Fruit fly (Drosophila melanogaster) whole organism, prepupa: Measurements from ENCODE around the gene CG2246.

Experiments used
- Blimp-1 ChIP-seq: fragments of 200-800 bp; sonication (Bioruptor generic); optimal IDR thresholded peaks from 3 replicates; lab custom pipeline; 2017; ENCODE audit warnings: missing biosample characterization, missing genetic modification characterization, mild to moderate bottlenecking, moderate library complexity, missing genetic modification reagents
- CG10631 ChIP-seq: fragments of 200-800 bp; sonication (Bioruptor generic); optimal IDR thresholded peaks from 2 replicates; lab custom pipeline; 2016; ENCODE audit warnings: missing biosample characterization, missing genetic modification characterization
- CG11294 ChIP-seq: fragments of 200-800 bp; sonication (Bioruptor generic); IDR thresholded peaks from 2 replicates; pipeline ENCODE4 v1.3.6; 2022; ENCODE audit warnings: missing biosample characterization, missing genetic modification characterization
- CG11762 ChIP-seq: fragments of 200-800 bp; sonication (Bioruptor generic); optimal IDR thresholded peaks from 3 replicates; lab custom pipeline; 2016; ENCODE audit warnings: missing biosample characterization, missing genetic modification characterization; ENCODE audit not compliant: insufficient read depth
- CG11902 ChIP-seq: fragments of 200-800 bp; sonication (Bioruptor generic); optimal IDR thresholded peaks from 3 replicates; lab custom pipeline; 2016; ENCODE audit warnings: missing biosample characterization, missing genetic modification characterization
- CG1621 ChIP-seq: fragments of 200-800 bp; sonication (Bioruptor generic); optimal IDR thresholded peaks from 3 replicates; lab custom pipeline; 2018; ENCODE audit warnings: missing biosample characterization, mild to moderate bottlenecking, missing genetic modification characterization
- CG16779 ChIP-seq: fragments of 200-800 bp; sonication (Bioruptor generic); optimal IDR thresholded peaks from 3 replicates; lab custom pipeline; 2017; ENCODE audit warnings: missing biosample characterization, mild to moderate bottlenecking, missing genetic modification characterization
- CG3032 ChIP-seq: fragments of 200-800 bp; optimal IDR thresholded peaks from 2 replicates; lab custom pipeline; 2019; ENCODE audit warnings: missing biosample characterization, mild to moderate bottlenecking, missing genetic modification characterization, moderate library complexity
- CG32006 ChIP-seq: fragments of 200-800 bp; sonication (Bioruptor generic); optimal IDR thresholded peaks from 3 replicates; lab custom pipeline; 2017; ENCODE audit warnings: missing biosample characterization, mild to moderate bottlenecking, missing genetic modification characterization
- CG34406 ChIP-seq: fragments of 200-800 bp; sonication (Bioruptor generic); optimal IDR thresholded peaks from 3 replicates; lab custom pipeline; 2016; ENCODE audit warnings: missing biosample characterization, missing genetic modification characterization
- CG3919 ChIP-seq: fragments of 200-800 bp; sonication (Bioruptor generic); optimal IDR thresholded peaks from 3 replicates; lab custom pipeline; 2016; ENCODE audit warnings: missing biosample characterization, missing genetic modification characterization
- CG4318 ChIP-seq: fragments of 200-800 bp; sonication (Bioruptor generic); optimal IDR thresholded peaks from 3 replicates; lab custom pipeline; 2017; ENCODE audit warnings: missing biosample characterization, mild to moderate bottlenecking, missing genetic modification characterization
- CG6163 ChIP-seq: fragments of 200-800 bp; sonication (Bioruptor generic); IDR thresholded peaks from 3 replicates; pipeline ENCODE4 v1.3.6; 2022; ENCODE audit warnings: missing biosample characterization, missing genetic modification characterization
- CG6792 ChIP-seq: fragments of 200-800 bp; sonication (Bioruptor generic); optimal IDR thresholded peaks from 3 replicates; lab custom pipeline; 2016; ENCODE audit warnings: missing biosample characterization, missing genetic modification characterization
- CG6808 ChIP-seq: fragments of 200-800 bp; sonication (Bioruptor generic); optimal IDR thresholded peaks from 3 replicates; lab custom pipeline; 2017; ENCODE audit warnings: missing biosample characterization, missing genetic modification characterization, mild to moderate bottlenecking, moderate library complexity, missing genetic modification reagents
- CG6854 ChIP-seq: fragments of 200-800 bp; sonication (Bioruptor generic); optimal IDR thresholded peaks from 2 replicates; lab custom pipeline; 2017; ENCODE audit warnings: missing biosample characterization, mild to moderate bottlenecking, missing genetic modification characterization
- CG8119 ChIP-seq: fragments of 200-800 bp; sonication (Bioruptor generic); IDR thresholded peaks from 3 replicates; pipeline ENCODE4 v1.3.6; 2022; ENCODE audit warnings: missing biosample characterization, missing genetic modification characterization
- CG8319 ChIP-seq: fragments of 200-800 bp; sonication (Bioruptor generic); optimal IDR thresholded peaks from 3 replicates; lab custom pipeline; 2016; ENCODE audit warnings: missing biosample characterization, missing genetic modification characterization
- CG8632 ChIP-seq: fragments of 200-800 bp; sonication (Bioruptor generic); optimal IDR thresholded peaks from 3 replicates; lab custom pipeline; 2016; ENCODE audit warnings: missing biosample characterization, missing genetic modification characterization
- CG9139 ChIP-seq: fragments of 200-800 bp; sonication (Bioruptor generic); optimal IDR thresholded peaks from 3 replicates; lab custom pipeline; 2017; ENCODE audit warnings: missing biosample characterization, mild to moderate bottlenecking, missing genetic modification characterization
- Eip75B ChIP-seq: fragments of 200-800 bp; sonication (Bioruptor generic); optimal IDR thresholded peaks from 3 replicates; lab custom pipeline; 2016; ENCODE audit warnings: missing biosample characterization, missing genetic modification characterization
- Ets21C ChIP-seq: fragments of 200-800 bp; sonication (Bioruptor generic); optimal IDR thresholded peaks from 3 replicates; lab custom pipeline; 2016; ENCODE audit warnings: missing biosample characterization, missing genetic modification characterization
- Ets96B ChIP-seq: fragments of 200-800 bp; optimal IDR thresholded peaks from 2 replicates; lab custom pipeline; 2019; ENCODE audit warnings: missing biosample characterization, mild to moderate bottlenecking, missing genetic modification characterization, moderate library complexity
- Hr39 ChIP-seq: fragments of 200-800 bp; sonication (Bioruptor generic); optimal IDR thresholded peaks from 2 replicates; lab custom pipeline; 2016; ENCODE audit warnings: missing biosample characterization, missing genetic modification characterization
- Hr4 ChIP-seq: fragments of 200-800 bp; sonication (Bioruptor generic); optimal IDR thresholded peaks from 3 replicates; lab custom pipeline; 2016; ENCODE audit warnings: missing biosample characterization, missing genetic modification characterization
- Lpt ChIP-seq: fragments of 200-800 bp; sonication (Bioruptor generic); optimal IDR thresholded peaks from 3 replicates; lab custom pipeline; 2016; ENCODE audit warnings: missing biosample characterization, missing genetic modification characterization
- Met ChIP-seq: fragments of 200-800 bp; sonication (Bioruptor generic); optimal IDR thresholded peaks from 3 replicates; lab custom pipeline; 2016; ENCODE audit warnings: missing biosample characterization, missing genetic modification characterization
- OdsH ChIP-seq: fragments of 200-800 bp; sonication (Bioruptor generic); optimal IDR thresholded peaks from 3 replicates; lab custom pipeline; 2016; ENCODE audit warnings: missing biosample characterization, missing genetic modification characterization
- Smox ChIP-seq: fragments of 200-800 bp; sonication (Bioruptor generic); optimal IDR thresholded peaks from 3 replicates; lab custom pipeline; 2016; ENCODE audit warnings: missing biosample characterization, missing genetic modification characterization
- Sox14 ChIP-seq: fragments of 200-800 bp; sonication (Bioruptor generic); optimal IDR thresholded peaks from 3 replicates; lab custom pipeline; 2016; ENCODE audit warnings: missing biosample characterization, missing genetic modification characterization
- Sox15 ChIP-seq: fragments of 200-800 bp; sonication (Bioruptor generic); optimal IDR thresholded peaks from 3 replicates; lab custom pipeline; 2016; ENCODE audit warnings: missing biosample characterization, missing genetic modification characterization
- acj6 ChIP-seq: fragments of 200-800 bp; sonication (Bioruptor generic); optimal IDR thresholded peaks from 3 replicates; lab custom pipeline; 2016; ENCODE audit warnings: missing biosample characterization, missing genetic modification characterization
- cyc ChIP-seq: fragments of 200-800 bp; sonication (Bioruptor generic); optimal IDR thresholded peaks from 3 replicates; lab custom pipeline; 2016; ENCODE audit warnings: missing biosample characterization, missing genetic modification characterization
- dsx ChIP-seq: fragments of 200-800 bp; optimal IDR thresholded peaks from 3 replicates; lab custom pipeline; 2019; ENCODE audit warnings: missing biosample characterization, mild to moderate bottlenecking, missing genetic modification characterization, moderate library complexity; ENCODE audit not compliant: poor library complexity, severe bottlenecking
- eg ChIP-seq: fragments of 200-800 bp; sonication (Bioruptor generic); IDR thresholded peaks from 3 replicates; pipeline ENCODE4 v1.3.6; 2022; ENCODE audit warnings: missing biosample characterization, missing genetic modification characterization
- esn ChIP-seq: fragments of 200-800 bp; sonication (Bioruptor generic); optimal IDR thresholded peaks from 2 replicates; lab custom pipeline; 2016; ENCODE audit warnings: missing biosample characterization, mild to moderate bottlenecking, missing genetic modification characterization, moderate library complexity
- fd59A ChIP-seq: fragments of 200-800 bp; sonication (Bioruptor generic); optimal IDR thresholded peaks from 2 replicates; lab custom pipeline; 2017; ENCODE audit warnings: missing biosample characterization, mild to moderate bottlenecking, missing genetic modification characterization, missing genetic modification reagents
- net ChIP-seq: fragments of 200-800 bp; sonication (Bioruptor generic); optimal IDR thresholded peaks from 3 replicates; lab custom pipeline; 2016; ENCODE audit warnings: missing biosample characterization, missing genetic modification characterization
- spab ChIP-seq: fragments of 200-800 bp; sonication (Bioruptor generic); optimal IDR thresholded peaks from 2 replicates; lab custom pipeline; 2017; ENCODE audit warnings: missing biosample characterization, mild to moderate bottlenecking, missing genetic modification characterization, missing genetic modification reagents
- ss ChIP-seq, 2 experiments: fragments of 200-800 bp; sonication (Bioruptor generic); optimal IDR thresholded peaks; 2 replicates in 1 of 2; 3 replicates in 1 of 2; lab custom pipeline; 2017 to 2018; ENCODE audit warnings: mild to moderate bottlenecking in 2 of 2, missing biosample characterization in 2 of 2, missing genetic modification characterization in 2 of 2, moderate library complexity in 1 of 2

The CG2246 gene

DNA sequence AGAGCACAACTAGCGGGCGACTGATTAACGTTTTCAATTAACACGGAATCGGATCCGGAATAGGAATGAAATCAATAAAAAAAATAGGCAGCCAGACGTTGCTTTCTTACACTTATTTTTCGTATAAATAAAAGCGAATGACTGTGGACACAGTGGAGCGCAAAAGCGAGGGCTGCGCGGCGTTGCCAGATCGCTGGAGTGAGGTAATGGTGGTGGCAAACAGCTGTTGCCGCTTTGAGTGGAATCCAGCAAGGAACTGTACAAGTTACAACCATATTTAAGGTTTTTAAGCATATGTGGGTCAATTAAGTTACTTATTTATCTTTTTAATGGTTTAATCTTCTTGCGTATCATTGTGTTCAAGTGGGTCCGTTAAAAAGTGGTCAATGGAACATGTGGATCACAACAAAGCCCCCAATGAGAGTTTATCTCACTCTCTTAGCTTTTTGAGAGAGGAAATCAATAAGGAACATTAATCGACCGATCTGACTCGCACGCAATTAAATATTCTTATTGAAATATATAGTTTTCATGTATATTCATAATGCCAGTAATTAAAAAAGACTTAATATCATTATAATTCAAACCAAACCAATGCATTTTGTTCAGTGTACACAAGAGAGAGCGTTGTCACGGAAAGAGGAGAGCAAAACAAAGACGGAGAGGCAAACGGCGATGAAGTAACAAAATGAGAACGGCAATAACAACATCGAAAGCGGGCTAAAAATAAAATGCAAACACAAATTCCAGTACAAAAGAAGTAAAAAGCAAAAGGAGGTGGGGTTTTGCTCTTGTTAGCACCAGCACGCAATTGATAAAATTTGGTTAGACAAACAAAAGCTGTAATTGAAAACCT lies 907 bp downstream of the CG2246 start (continued):
- TF ChIP-seq cyc (GFP tag; lab: Kevin White, UChicago) (peak; percentile 88), CG6808 (peak; percentile 63), CG6854 (peak; percentile 24), spab (GFP tag; lab: Kevin White, UChicago) (peak; percentile 65), CG11902 (GFP tag; lab: Kevin White, UChicago) (peak; percentile 83), Lpt (GFP tag; lab: Kevin White, UChicago) (peak; percentile 79), Sox15 (peak; percentile 75), Ets96B (tag; lab: Kevin White, UChicago) (peak; percentile 82), CG16779 (peak; percentile 87), CG8319 (GFP tag; lab: Kevin White, UChicago) (peak; percentile 76), CG10631 (peak; percentile 90), CG8632 (peak; percentile 92), CG3032 (tag; lab: Kevin White, UChicago) (peak; percentile 81), CG8119 (GFP tag; lab: Robert Waterston, UW) (peak; percentile 95), CG11294 (GFP tag; lab: Robert Waterston, UW) (peak; percentile 91), CG9139 (GFP tag; lab: Kevin White, UChicago) (peak; percentile 80), Smox (GFP tag; lab: Kevin White, UChicago) (peak; percentile 93), esn (GFP tag; lab: Kevin White, UChicago) (peak; percentile 96), CG4318 (GFP tag; lab: Kevin White, UChicago) (peak; percentile 68), CG32006 (GFP tag; lab: Kevin White, UChicago) (peak; percentile 90), acj6 (GFP tag; lab: Kevin White, UChicago) (peak; percentile 92), CG1621 (tag; lab: Kevin White, UChicago) (peak; percentile 81), Met (peak; percentile 93), ss (GFP tag; optimal IDR thresholded peaks at IDR 0.05; lab: Kevin White, UChicago) (peak; percentile 57 to 80), net (GFP tag; lab: Kevin White, UChicago) (peak; percentile 95), Blimp-1 (GFP tag; lab: Kevin White, UChicago) (peak; percentile 64), fd59A (peak; percentile 74)

DNA sequence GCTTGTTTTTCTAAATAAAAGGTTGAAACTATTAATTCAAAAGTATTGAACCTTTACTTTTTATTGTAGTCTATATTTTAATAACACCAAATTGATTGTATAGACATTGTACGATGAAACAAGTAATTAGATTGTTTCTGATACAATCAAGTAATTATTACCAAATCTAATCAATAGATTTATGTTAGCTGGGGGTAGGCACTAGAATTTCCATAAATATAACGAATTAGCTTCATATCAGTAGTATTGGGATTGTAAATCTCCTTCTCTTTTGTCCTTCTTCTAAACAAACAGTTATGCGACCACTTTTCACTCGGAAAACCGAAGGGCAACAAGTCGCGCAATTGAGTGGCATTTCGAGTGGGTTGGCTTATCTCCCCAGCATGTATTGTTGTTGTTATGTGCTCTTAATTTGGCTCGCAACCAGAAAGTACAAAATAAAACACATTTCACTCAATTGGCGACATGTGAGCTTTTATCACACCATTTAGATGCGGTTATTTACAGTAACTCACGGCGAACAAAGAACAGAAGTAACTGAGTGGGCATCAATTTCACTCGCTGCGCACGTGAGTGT lies 1.8 kb downstream of the CG2246 start:
- TF ChIP-seq OdsH (GFP tag; lab: Kevin White, UChicago): no peak
- no peak for TF ChIP-seq Eip75B
- no peak for TF ChIP-seq CG6808
- TF ChIP-seq Hr4: no peak
- TF ChIP-seq Sox15: no peak
- TF ChIP-seq cyc (GFP tag; lab: Kevin White, UChicago): no peak
- TF ChIP-seq acj6 (GFP tag; lab: Kevin White, UChicago): no peak
- no peak for TF ChIP-seq Sox14 (GFP tag; lab: Kevin White, UChicago)
- no peak for TF ChIP-seq ss (GFP tag; optimal IDR thresholded peaks at IDR 0.05; lab: Kevin White, UChicago)
- TF ChIP-seq Hr39 (GFP tag; lab: Kevin White, UChicago): no peak
- no peak for TF ChIP-seq CG8319 (GFP tag; lab: Kevin White, UChicago)
- no peak for TF ChIP-seq eg (GFP tag; lab: Robert Waterston, UW)
- TF ChIP-seq Ets21C (GFP tag; lab: Kevin White, UChicago): no peak

DNA sequence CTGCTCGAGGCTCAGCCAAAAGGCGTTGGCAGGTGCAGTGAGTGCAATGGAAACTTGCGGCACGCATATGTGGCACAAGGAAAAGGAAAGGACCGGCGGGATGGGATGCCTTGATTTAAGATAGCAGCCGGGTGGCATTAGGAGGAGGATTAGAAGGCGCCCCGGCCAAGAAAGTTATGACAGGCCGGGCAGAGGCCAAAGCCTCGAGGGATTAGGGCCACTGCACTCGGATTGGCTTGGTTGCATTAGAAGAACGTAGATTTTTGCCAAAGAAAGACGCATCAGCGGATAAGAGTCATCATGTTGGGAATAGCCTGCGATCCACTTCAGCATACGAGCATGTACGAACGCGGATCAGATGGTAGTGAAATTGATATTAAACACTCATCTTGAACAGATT lies 4.6 kb downstream of the CG2246 start, which contains the start of gene CG31019:
TSS of gene CG31019 (plus strand) at position 301 of the 400 bp plus-strand sequence.
- no peak for TF ChIP-seq Hr39 (GFP tag; lab: Kevin White, UChicago)
- no peak for TF ChIP-seq OdsH (GFP tag; lab: Kevin White, UChicago)
- no peak for TF ChIP-seq Lpt (GFP tag; lab: Kevin White, UChicago)
- no peak for TF ChIP-seq Sox14 (GFP tag; lab: Kevin White, UChicago)
- no peak for TF ChIP-seq CG32006 (GFP tag; lab: Kevin White, UChicago)
- no peak for TF ChIP-seq dsx (GFP tag; lab: Kevin White, UChicago)
- no peak for TF ChIP-seq CG34406
- no peak for TF ChIP-seq CG6163 (GFP tag; lab: Robert Waterston, UW)
- TF ChIP-seq CG3032 (tag; lab: Kevin White, UChicago): no peak
- TF ChIP-seq Eip75B: no peak
- TF ChIP-seq CG8632: no peak
- no peak for TF ChIP-seq CG6854
- TF ChIP-seq spab (GFP tag; lab: Kevin White, UChicago): no peak
- no peak for TF ChIP-seq CG9139 (GFP tag; lab: Kevin White, UChicago)
- TF ChIP-seq esn (GFP tag; lab: Kevin White, UChicago): no peak
- no peak for TF ChIP-seq acj6 (GFP tag; lab: Kevin White, UChicago)
- TF ChIP-seq CG11762 (GFP tag; lab: Kevin White, UChicago): no peak
- no peak for TF ChIP-seq CG3919 (GFP tag; lab: Kevin White, UChicago)
- no peak for TF ChIP-seq CG6792
